Worm (Caenorhabditis elegans) whole organism, dauer: Measurements from ENCODE around the gene cyp-14A5.
"Not testable (repeated sequence)": the region's sequence is repeated elsewhere in the genome, so short reads cannot be mapped to it uniquely, and the experiment has no call there.

ENCODE experiments used
- unc-62 ChIP-seq: sonication (generic microtip); optimal IDR thresholded peaks from 2 replicates; lab custom pipeline; 2017; ENCODE audit warnings: missing biosample characterization, missing genetic modification reagents, missing genetic modification characterization

cyp-14A5 gene

ce11 chrV:5423120-5423519, at the start of gene cyp-14A5:
cyp-14A5 (minus strand) TSS chrV:5423282.
- TF ChIP-seq unc-62 (GFP tag; lab: Kevin White, UChicago), result no peak

DNA sequence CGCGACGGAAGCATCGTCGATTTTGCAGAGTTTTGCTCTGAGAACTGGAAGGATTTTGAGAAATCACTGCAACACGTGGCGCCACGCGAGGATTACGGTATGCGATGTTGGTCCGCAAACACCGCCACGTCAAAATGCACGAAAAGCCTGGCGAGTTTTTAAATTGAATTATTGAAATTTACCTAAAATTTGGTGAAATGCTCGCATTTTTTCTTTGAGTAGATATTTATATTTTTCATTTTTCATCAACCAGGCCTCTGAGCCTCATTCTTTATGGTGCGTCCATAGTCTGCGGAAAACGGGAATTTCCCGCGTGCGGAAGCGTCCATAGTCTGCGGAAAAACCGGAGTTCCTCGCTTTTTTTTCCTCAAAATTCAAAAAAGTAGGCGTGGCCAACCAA, 47.8 kb upstream of the cyp-14A5 start, which contains the start of gene ZC317.7:
TSS of gene ZC317.7 (minus strand) at position 101 of the 400 bp plus-strand sequence.
- TF ChIP-seq unc-62 (GFP tag; lab: Kevin White, UChicago), result not testable (repeated sequence)

DNA sequence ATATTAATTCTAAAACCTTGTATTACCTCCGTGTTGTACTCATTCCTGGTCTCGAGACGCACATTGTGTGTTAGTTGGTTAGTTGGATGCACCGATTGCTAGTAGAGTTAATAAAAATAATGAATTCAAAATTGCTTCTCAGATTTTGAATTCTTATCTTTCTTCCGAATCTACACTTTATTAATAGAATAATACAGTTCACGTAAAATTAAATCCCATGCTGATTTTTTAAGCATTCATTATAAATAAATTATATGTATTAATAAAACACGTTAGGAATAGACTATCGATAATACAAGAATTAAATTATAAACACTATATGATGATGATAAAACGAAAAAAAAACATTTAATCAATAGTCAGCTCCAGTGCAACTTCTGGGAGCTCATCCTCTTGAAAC, 45.4 kb upstream of the cyp-14A5 start, which contains the start of gene ZC317.6:
TSS of gene ZC317.6 (minus strand) at position 101 of the 400 bp plus-strand sequence.
- TF ChIP-seq unc-62 (GFP tag; lab: Kevin White, UChicago), result not testable (repeated sequence)

DNA sequence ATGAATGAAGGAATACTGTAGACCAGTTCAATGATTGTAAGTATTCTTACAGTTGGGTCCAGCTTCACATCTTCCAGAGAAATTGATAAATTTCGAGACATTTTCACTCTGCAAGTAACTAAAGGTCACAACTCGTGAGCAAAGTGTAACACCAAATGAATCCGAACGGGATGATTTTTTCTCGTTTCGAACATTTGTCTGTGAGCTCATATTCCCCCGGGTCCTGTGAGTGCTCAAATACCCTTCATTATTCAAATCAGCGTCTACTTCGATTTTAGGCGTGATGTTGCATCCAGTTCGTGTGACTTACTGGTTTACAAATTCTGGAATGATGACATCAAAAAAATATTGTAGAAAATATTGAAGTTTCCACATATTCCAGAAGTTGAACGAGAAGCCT, 42.3 kb upstream of the cyp-14A5 start, which contains the start of gene srg-68:
TSS of gene srg-68 (minus strand) at position 101 of the 400 bp plus-strand sequence.
- no peak for TF ChIP-seq unc-62 (GFP tag; lab: Kevin White, UChicago)

DNA sequence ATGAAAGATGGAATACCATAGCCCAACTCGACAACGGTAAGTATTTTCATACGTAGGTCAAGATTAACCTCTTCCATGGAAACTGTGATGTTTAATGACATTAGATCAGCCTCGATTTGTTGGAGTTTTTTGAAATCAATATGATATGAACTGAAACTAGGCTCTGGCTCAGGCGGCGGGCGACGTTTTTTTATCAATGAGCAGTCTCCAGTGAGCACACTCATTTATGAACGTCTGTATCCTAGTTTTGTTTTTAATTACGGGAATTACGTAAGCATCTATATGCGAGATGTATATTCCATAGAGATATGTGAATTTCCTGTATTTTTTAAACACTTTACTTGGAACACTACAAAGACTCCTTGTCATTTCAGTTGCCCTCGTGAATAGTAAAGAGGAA, 39.8 kb upstream of the cyp-14A5 start, which contains the start of gene srg-67:
TSS of gene srg-67 (minus strand) at position 101 of the 400 bp plus-strand sequence.
- TF ChIP-seq unc-62 (GFP tag; lab: Kevin White, UChicago), result no peak

- TF ChIP-seq unc-62 (GFP tag; lab: Kevin White, UChicago), result no peak
Measured at ce11 chrV:5459806-5460205, 36.7 kb upstream of the cyp-14A5 start, which contains the start of gene ZC317.2. ZC317.2 (plus strand) TSS chrV:5460106.

DNA sequence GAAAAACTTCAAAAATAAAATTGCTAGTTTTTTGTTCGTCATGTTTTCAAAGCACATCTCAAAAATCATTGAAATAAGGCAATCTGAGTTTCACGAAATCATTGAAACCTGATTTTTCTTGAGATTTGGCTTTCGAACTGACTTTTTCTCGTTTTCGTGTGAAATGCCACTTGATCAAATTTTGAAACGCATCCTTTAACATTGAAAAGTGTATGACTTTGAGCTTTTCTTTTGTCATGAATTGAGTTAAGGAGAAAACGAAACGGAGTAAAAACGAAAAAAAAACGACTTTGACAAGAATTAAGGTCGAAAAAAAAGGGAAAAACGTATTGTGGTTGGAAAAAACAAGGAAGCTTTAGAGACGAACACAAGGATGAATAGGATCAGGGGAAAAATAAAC, 31.9 kb upstream of the cyp-14A5 start:
- TF ChIP-seq unc-62 (GFP tag; lab: Kevin White, UChicago), result no peak

- no peak for TF ChIP-seq unc-62 (GFP tag; lab: Kevin White, UChicago)
Measured at ce11 chrV:5453615-5454014, 30.5 kb upstream of the cyp-14A5 start, which contains the start of gene glc-3. glc-3 (minus strand) TSS chrV:5453715.

DNA sequence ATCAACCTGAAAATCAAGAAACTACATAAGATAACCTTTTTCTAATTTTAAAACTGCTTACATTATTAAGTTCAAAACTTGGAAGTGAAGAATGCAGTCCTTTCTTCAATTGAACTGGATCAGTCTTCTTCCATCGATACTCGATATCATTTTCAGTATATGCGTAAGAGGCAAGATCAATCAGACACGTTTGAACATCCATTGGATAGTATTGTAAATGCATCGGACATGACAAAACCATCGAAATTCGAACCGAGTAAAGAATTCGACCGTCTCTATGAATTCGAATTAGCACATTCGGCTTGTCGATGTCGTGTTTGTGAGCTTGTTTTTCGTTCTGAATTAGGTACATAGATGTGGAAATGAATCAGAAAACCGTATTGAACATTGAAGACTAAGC, 27.7 kb upstream of the cyp-14A5 start:
- no peak for TF ChIP-seq unc-62 (GFP tag; lab: Kevin White, UChicago)

ce11 chrV:5447057-5447456, 24.0 kb upstream of the cyp-14A5 start:
- no peak for TF ChIP-seq unc-62 (GFP tag; lab: Kevin White, UChicago)

- TF ChIP-seq unc-62 (GFP tag; lab: Kevin White, UChicago), result no peak
Measured at ce11 chrV:5445839-5446238, 22.8 kb upstream of the cyp-14A5 start, which contains the start of gene F08F3.1. F08F3.1 (plus strand) TSS chrV:5446139.

DNA sequence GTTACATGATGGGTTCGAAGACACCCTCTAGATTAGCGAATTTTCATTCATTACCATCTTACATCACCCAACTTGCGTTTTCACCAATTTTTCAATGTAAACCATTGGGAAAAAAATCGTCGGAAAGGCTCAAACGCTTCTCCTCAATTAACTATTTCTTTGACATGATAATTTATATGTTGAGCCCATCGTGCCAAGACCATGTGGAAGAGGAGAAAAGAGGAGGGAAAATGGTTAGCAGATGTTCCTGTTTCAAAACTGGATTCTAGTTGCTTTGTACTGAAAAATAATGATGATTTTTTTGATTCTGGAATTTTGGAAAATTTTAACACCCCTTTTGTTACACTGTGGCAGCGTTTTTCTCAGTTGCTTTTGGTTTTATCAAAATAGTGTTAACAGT, 21.0 kb upstream of the cyp-14A5 start:
- no peak for TF ChIP-seq unc-62 (GFP tag; lab: Kevin White, UChicago)

DNA sequence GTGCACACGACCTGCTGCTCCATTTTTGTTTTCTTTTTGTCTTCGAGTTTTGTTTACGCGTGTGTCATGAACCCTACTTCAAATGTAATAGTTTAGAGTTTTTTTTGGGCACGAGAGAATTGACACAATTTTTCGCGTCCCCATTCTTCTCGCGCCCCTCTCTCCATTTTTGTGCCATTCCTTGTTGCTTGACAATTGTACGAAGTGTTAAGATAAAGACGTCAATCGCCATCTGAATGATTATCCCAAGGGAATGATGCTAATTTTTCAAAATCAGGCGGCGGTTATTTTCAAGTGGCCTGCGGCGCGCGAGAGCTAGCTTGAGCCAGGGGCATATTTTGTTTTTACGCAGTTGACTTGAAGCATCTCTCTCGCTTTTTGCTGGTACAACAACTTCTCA, 19.3 kb upstream of the cyp-14A5 start:
- no peak for TF ChIP-seq unc-62 (GFP tag; lab: Kevin White, UChicago)

- no peak for TF ChIP-seq unc-62 (GFP tag; lab: Kevin White, UChicago)
Measured at ce11 chrV:5439068-5439467, 16.0 kb upstream of the cyp-14A5 start, which contains the start of gene snpc-1.3. snpc-1.3 (minus strand) TSS chrV:5439168.

DNA sequence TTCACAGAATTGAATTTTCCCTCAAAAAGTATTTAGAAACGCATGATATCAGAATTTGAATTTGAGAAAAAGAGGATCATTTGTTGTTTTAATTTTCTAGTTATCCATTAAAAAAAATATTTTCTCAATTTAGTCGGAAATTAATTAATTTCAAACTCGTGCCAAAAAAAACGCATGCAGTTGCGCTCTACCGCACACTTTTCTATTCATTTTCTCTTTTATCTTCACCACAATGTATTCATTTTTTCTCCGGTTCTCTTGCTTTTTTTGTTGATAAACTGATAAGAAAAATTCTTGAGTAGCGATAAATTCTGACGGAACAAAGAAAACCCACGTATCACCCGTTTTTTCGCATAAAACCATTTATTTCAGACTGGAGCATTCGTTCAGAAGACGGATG, 9.9 kb upstream of the cyp-14A5 start, which contains the start of gene acl-6:
TSS of gene acl-6 (plus strand) at position 367 of the 400 bp plus-strand sequence.
- no peak for TF ChIP-seq unc-62 (GFP tag; lab: Kevin White, UChicago)

ce11 chrV:5432499-5432898, 9.4 kb upstream of the cyp-14A5 start, which contains the start of gene F08F3.8:
F08F3.8 (minus strand) TSS chrV:5432599.
- TF ChIP-seq unc-62 (GFP tag; lab: Kevin White, UChicago), result no peak

- TF ChIP-seq unc-62 (GFP tag; lab: Kevin White, UChicago), result no peak
Measured at ce11 chrV:5427860-5428259, 4.8 kb upstream of the cyp-14A5 start, which contains the start of gene rhr-1. rhr-1 (plus strand) TSS chrV:5428160.
